Worm (Caenorhabditis elegans): ENCODE measurements around the gene pals-21.

The pals-21 gene

ce11 chrIII:1419700-1420356 lies 39.4 kb upstream of the pals-21 start (continued):
- TF ChIP-seq nhr-129 (tag; optimal IDR thresholded peaks at IDR 0.05) (peak; percentile 49), mab-5 (tag; optimal IDR thresholded peaks at IDR 0.05) (no peak), ztf-4 (tag; optimal IDR thresholded peaks at IDR 0.05) (peak; percentile 82), nhr-6 (tag; optimal IDR thresholded peaks at IDR 0.05) (peak; percentile 42), elt-3 (tag; optimal IDR thresholded peaks at IDR 0.05) (no peak), fos-1 (tag; optimal IDR thresholded peaks at IDR 0.05) (peak; percentile 61), ztf-1 (GFP tag; conservative IDR thresholded peaks at IDR 0.05) (0 out of 2 replicates have a peak, but pooled peaks have one; percentile 68), peb-1 (tag; optimal IDR thresholded peaks at IDR 0.05) (no peak), ceh-82 (tag; optimal IDR thresholded peaks at IDR 0.05) (no peak), alr-1 (tag; optimal IDR thresholded peaks at IDR 0.05) (no peak), unc-55 (GFP tag; optimal IDR thresholded peaks at IDR 0.05) (peak; percentile 38), nhr-21 (tag; optimal IDR thresholded peaks at IDR 0.05) (peak; percentile 74), elt-1 (tag; optimal IDR thresholded peaks at IDR 0.05) (no peak), ztf-11 (tag; optimal IDR thresholded peaks at IDR 0.05) (no peak), ceh-16 (tag; optimal IDR thresholded peaks at IDR 0.05) (peak; percentile 13), zag-1 (tag; optimal IDR thresholded peaks at IDR 0.05) (no peak)

- TF ChIP-seq mdl-1 (tag; optimal IDR thresholded peaks at IDR 0.05) = no peak
- TF ChIP-seq nhr-11 (tag; optimal IDR thresholded peaks at IDR 0.05) = no peak
Observed at ce11 chrIII:1419146-1419636, 38.8 kb upstream of the pals-21 start, which contains the start of gene Y82E9BR.3. Gene Y82E9BR.3, plus strand, starts transcription at chrIII:1419196.

ce11 chrIII:1418709-1419108 lies 38.3 kb upstream of the pals-21 start:
- TF ChIP-seq nhr-23 (tag; optimal IDR thresholded peaks at IDR 0.05) (no peak), gmeb-1 (tag; optimal IDR thresholded peaks at IDR 0.05) (peak; percentile 63), ztf-11 (tag; optimal IDR thresholded peaks at IDR 0.05) (no peak), Y55F3AM.14 (GFP tag; optimal IDR thresholded peaks at IDR 0.05) (peak; percentile 67), ceh-16 (tag; optimal IDR thresholded peaks at IDR 0.05) (peak; percentile 79), sma-9 (GFP tag; optimal IDR thresholded peaks at IDR 0.05) (peak; percentile 88), sma-9 (tag; optimal IDR thresholded peaks at IDR 0.05) (no peak), ceh-82 (tag; optimal IDR thresholded peaks at IDR 0.05) (peak; percentile 21), C34F6.9 (tag; optimal IDR thresholded peaks at IDR 0.05) (peak; percentile 89), nhr-25 (tag; optimal IDR thresholded peaks at IDR 0.05) (peak; percentile 84), ztf-4 (tag; optimal IDR thresholded peaks at IDR 0.05) (peak; percentile 63), mbf-1 (tag; optimal IDR thresholded peaks at IDR 0.05) (no peak), nhr-77 (tag; optimal IDR thresholded peaks at IDR 0.05) (no peak), fos-1 (tag; optimal IDR thresholded peaks at IDR 0.05) (peak; percentile 75), ama-1 (optimal IDR thresholded peaks at IDR 0.05) (peak; percentile 40), snpc-4 (tag; optimal IDR thresholded peaks at IDR 0.05) (peak; percentile 59), skn-1 (tag; optimal IDR thresholded peaks at IDR 0.05) (no peak), unc-62 (GFP tag; optimal IDR thresholded peaks at IDR 0.05) (no peak), unc-39 (tag; optimal IDR thresholded peaks at IDR 0.05) (no peak), R02D3.7 (tag; optimal IDR thresholded peaks at IDR 0.05) (no peak), sem-4 (tag; optimal IDR thresholded peaks at IDR 0.05) (peak; percentile 47), peb-1 (tag; optimal IDR thresholded peaks at IDR 0.05) (no peak), ZK546.5 (tag; optimal IDR thresholded peaks at IDR 0.05) (peak; percentile 97), aly-2 (tag; optimal IDR thresholded peaks at IDR 0.05) (no peak), lsy-2 (tag; optimal IDR thresholded peaks at IDR 0.05) (peak; percentile 98 to 99), egl-27 (tag; optimal IDR thresholded peaks at IDR 0.05) (peak; percentile 30), F13H6.1 (tag; optimal IDR thresholded peaks at IDR 0.05) (peak; percentile 86), ztf-1 (GFP tag; conservative IDR thresholded peaks at IDR 0.05) (no peak), nhr-21 (tag; optimal IDR thresholded peaks at IDR 0.05) (peak; percentile 77), nhr-12 (tag; optimal IDR thresholded peaks at IDR 0.05) (no peak), nhr-10 (tag; optimal IDR thresholded peaks at IDR 0.05) (no peak), nhr-6 (tag; optimal IDR thresholded peaks at IDR 0.05) (peak; percentile 61), lin-11 (tag; optimal IDR thresholded peaks at IDR 0.05) (peak; percentile 90), lin-13 (GFP tag; optimal IDR thresholded peaks at IDR 0.05) (peak; percentile 96), crh-2 (tag; optimal IDR thresholded peaks at IDR 0.05) (peak; percentile 88), nhr-237 (tag; optimal IDR thresholded peaks at IDR 0.05) (peak; percentile 37), nhr-129 (tag; optimal IDR thresholded peaks at IDR 0.05) (peak; percentile 89), mdl-1 (tag; optimal IDR thresholded peaks at IDR 0.05) (peak; percentile 5 to 75), mab-5 (tag; optimal IDR thresholded peaks at IDR 0.05) (peak; percentile 40), sma-3 (GFP tag; optimal IDR thresholded peaks at IDR 0.05) (peak; percentile 88), dmd-4 (tag; optimal IDR thresholded peaks at IDR 0.05) (no peak), unc-55 (GFP tag; optimal IDR thresholded peaks at IDR 0.05) (peak; percentile 95), alr-1 (tag; optimal IDR thresholded peaks at IDR 0.05) (no peak), elt-1 (tag; optimal IDR thresholded peaks at IDR 0.05) (no peak), zag-1 (tag; optimal IDR thresholded peaks at IDR 0.05) (peak; percentile 14), lin-39 (tag; optimal IDR thresholded peaks at IDR 0.05) (no peak), nhr-11 (tag; optimal IDR thresholded peaks at IDR 0.05) (no peak)
